Worm (Caenorhabditis elegans): ENCODE results near the gene C43F9.4.

DNA sequence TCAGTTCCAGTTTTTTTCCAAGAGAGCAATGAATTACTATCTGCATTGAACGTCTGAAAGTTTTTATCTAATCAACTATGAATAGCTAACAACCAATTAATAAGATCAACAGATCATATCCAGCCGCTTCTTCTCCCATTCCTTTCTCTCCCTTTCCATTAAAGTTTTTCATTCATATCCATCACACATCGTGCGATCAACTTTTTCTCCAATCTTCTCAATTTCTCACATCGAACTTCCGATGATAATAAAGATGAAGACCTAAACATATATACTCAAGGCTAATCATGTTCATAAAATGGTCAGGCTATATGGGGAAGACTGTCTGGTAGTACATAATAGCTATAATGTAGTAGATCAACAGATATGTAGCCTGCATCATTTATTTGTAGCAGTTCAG lies 23.3 kb upstream of the C43F9.4 start:
- TF ChIP-seq lin-39 (tag; optimal IDR thresholded peaks at IDR 0.05) (no peak), lin-13 (GFP tag; optimal IDR thresholded peaks at IDR 0.05) (no peak)
